Worm (Caenorhabditis elegans) whole organism, L4 larva: ENCODE results near the gene F48B9.1.

ENCODE experiments used
- D1046.2 ChIP-seq: fragments of 200-800 bp; sonication (Bioruptor generic); IDR thresholded peaks from 2 replicates; pipeline ENCODE4 v1.3.6; 2022; ENCODE audit warnings: missing genetic modification characterization, missing compliant biosample characterization
- F10B5.3 ChIP-seq: sonication (generic microtip); optimal IDR thresholded peaks from 2 replicates; lab custom pipeline; 2016; ENCODE audit warnings: mild to moderate bottlenecking, missing genetic modification characterization, missing compliant biosample characterization
- T20F7.1 ChIP-seq: fragments of 200-800 bp; sonication (Bioruptor generic); optimal IDR thresholded peaks from 2 replicates; lab custom pipeline; 2018; ENCODE audit warnings: mild to moderate bottlenecking, missing genetic modification characterization, missing compliant biosample characterization
- aha-1 ChIP-seq: fragments of 150-350 bp; peaks from one replicate; lab custom pipeline; 2014; ENCODE audit warnings: missing biosample characterization, missing genetic modification characterization
- attf-4 ChIP-seq: sonication (generic microtip); optimal IDR thresholded peaks from 3 replicates; lab custom pipeline; 2017; ENCODE audit warnings: missing biosample characterization, missing genetic modification characterization
- ceh-20 ChIP-seq: fragments of 200-800 bp; sonication (Bioruptor generic); IDR thresholded peaks from 2 replicates; pipeline ENCODE4 v1.3.6; 2022; ENCODE audit warnings: missing genetic modification reagents, missing genetic modification characterization, missing compliant biosample characterization
- ceh-62 ChIP-seq: sonication (generic microtip); optimal IDR thresholded peaks from 2 replicates; lab custom pipeline; 2017; ENCODE audit warnings: missing biosample characterization, missing genetic modification characterization
- daf-12 ChIP-seq: fragments of 150-350 bp; optimal IDR thresholded peaks from 2 replicates; lab custom pipeline; 2014; ENCODE audit warnings: missing biosample characterization, missing genetic modification reagents, missing genetic modification characterization
- daf-19 ChIP-seq: fragments of 200-800 bp; sonication (Bioruptor generic); conservative IDR thresholded peaks from 2 replicates; pipeline ENCODE4 v1.3.6; 2022; ENCODE audit warnings: missing genetic modification characterization, missing compliant biosample characterization
- daf-8 ChIP-seq: fragments of 200-800 bp; sonication (Bioruptor generic); IDR thresholded peaks from 2 replicates; pipeline ENCODE4 v1.3.6; 2022; ENCODE audit warnings: missing genetic modification characterization, missing compliant biosample characterization
- dmd-6 ChIP-seq: fragments of 200-800 bp; sonication (Bioruptor generic); IDR thresholded peaks from 2 replicates; pipeline ENCODE4 v1.3.6; 2022; ENCODE audit warnings: missing genetic modification reagents, missing genetic modification characterization, missing compliant biosample characterization
- dmd-8 ChIP-seq: fragments of 200-800 bp; sonication (Bioruptor generic); IDR thresholded peaks from 2 replicates; pipeline ENCODE4 v1.3.6; 2022; ENCODE audit warnings: missing genetic modification characterization, missing compliant biosample characterization
- dmd-9 ChIP-seq: fragments of 200-800 bp; sonication (Bioruptor generic); IDR thresholded peaks from 2 replicates; pipeline ENCODE4 v1.3.6; 2022; ENCODE audit warnings: missing genetic modification reagents, missing genetic modification characterization, missing compliant biosample characterization
- duxl-1 ChIP-seq: sonication (generic microtip); optimal IDR thresholded peaks from 2 replicates; lab custom pipeline; 2016; ENCODE audit warnings: mild to moderate bottlenecking, missing genetic modification characterization, moderate library complexity, missing compliant biosample characterization; ENCODE audit not compliant: poor library complexity
- fos-1 ChIP-seq: fragments of 150-350 bp; optimal IDR thresholded peaks from 2 replicates; lab custom pipeline; 2014; ENCODE audit warnings: missing biosample characterization, missing genetic modification characterization
- hlh-11 ChIP-seq: fragments of 200-800 bp; sonication (Bioruptor generic); optimal IDR thresholded peaks from 2 replicates; lab custom pipeline; 2018; ENCODE audit warnings: mild to moderate bottlenecking, missing genetic modification characterization, missing compliant biosample characterization
- hlh-30 ChIP-seq: sonication (generic microtip); optimal IDR thresholded peaks from 2 replicates; lab custom pipeline; 2017; ENCODE audit warnings: antibody characterized with exemption, mild to moderate bottlenecking, missing genetic modification characterization, missing compliant biosample characterization; ENCODE audit not compliant: insufficient read depth
- hmg-1.1 ChIP-seq: fragments of 200-800 bp; sonication (Bioruptor generic); IDR thresholded peaks from 2 replicates; pipeline ENCODE4 v1.3.6; 2022; ENCODE audit warnings: missing genetic modification reagents, missing genetic modification characterization, missing compliant biosample characterization
- lim-7 ChIP-seq: fragments of 200-800 bp; sonication (Bioruptor generic); IDR thresholded peaks from 2 replicates; pipeline ENCODE4 v1.3.6; 2022; ENCODE audit warnings: missing genetic modification characterization, missing compliant biosample characterization
- lin-15B ChIP-seq: fragments of 150-350 bp; sonication (generic microtip); optimal IDR thresholded peaks from 3 replicates; lab custom pipeline; 2014; ENCODE audit warnings: missing biosample characterization, missing genetic modification characterization
- lin-29 ChIP-seq: fragments of 200-800 bp; sonication (Bioruptor generic); IDR thresholded peaks from 2 replicates; pipeline ENCODE4 v1.3.6; 2022; ENCODE audit warnings: missing genetic modification reagents, missing genetic modification characterization, missing compliant biosample characterization
- lsy-2 ChIP-seq, 2 experiments: fragments of 150-350 bp in 1 of 2; sonication (generic microtip) in 1 of 2; optimal IDR thresholded peaks; 2 replicates each; lab custom pipeline; 2014 to 2017; ENCODE audit warnings: missing biosample characterization in 2 of 2, missing genetic modification characterization in 2 of 2
- mdl-1 ChIP-seq, 2 experiments: fragments of 150-350 bp in 1 of 2; sonication (generic microtip) in 1 of 2; optimal IDR thresholded peaks; 2 replicates each; lab custom pipeline; 2014 to 2017; ENCODE audit warnings: missing biosample characterization in 2 of 2, missing genetic modification characterization in 2 of 2
- mdt-29 ChIP-seq: fragments of 200-800 bp; sonication (Bioruptor generic); IDR thresholded peaks from 2 replicates; pipeline ENCODE4 v1.3.6; 2022; ENCODE audit warnings: missing genetic modification reagents, missing genetic modification characterization, missing compliant biosample characterization
- mep-1 ChIP-seq: fragments of 150-350 bp; sonication (generic microtip); optimal IDR thresholded peaks from 3 replicates; lab custom pipeline; 2014; ENCODE audit warnings: missing biosample characterization, missing genetic modification characterization
- nhr-28 ChIP-seq: fragments of 150-350 bp; optimal IDR thresholded peaks from 2 replicates; lab custom pipeline; 2014; ENCODE audit warnings: missing biosample characterization, missing genetic modification characterization
- nhr-42 ChIP-seq: fragments of 200-800 bp; sonication (Bioruptor generic); IDR thresholded peaks from 2 replicates; pipeline ENCODE4 v1.3.6; 2022; ENCODE audit warnings: missing genetic modification characterization, missing compliant biosample characterization
- nhr-77 ChIP-seq: fragments of 150-350 bp; optimal IDR thresholded peaks from 2 replicates; lab custom pipeline; 2014; ENCODE audit warnings: missing biosample characterization, missing genetic modification characterization
- set-16 ChIP-seq: fragments of 200-800 bp; sonication (Bioruptor generic); IDR thresholded peaks from 2 replicates; pipeline ENCODE4 v1.3.6; 2022; ENCODE audit warnings: missing genetic modification reagents, missing genetic modification characterization, missing compliant biosample characterization
- snpc-1.2 ChIP-seq: fragments of 200-800 bp; sonication (Bioruptor generic); IDR thresholded peaks from 2 replicates; pipeline ENCODE4 v1.3.6; 2022; ENCODE audit warnings: missing genetic modification reagents, missing genetic modification characterization, missing compliant biosample characterization
- snpc-4 ChIP-seq: fragments of 150-350 bp; optimal IDR thresholded peaks from 2 replicates; lab custom pipeline; 2014; ENCODE audit warnings: missing biosample characterization, missing genetic modification characterization
- unc-39 ChIP-seq: sonication (generic microtip); optimal IDR thresholded peaks from 2 replicates; lab custom pipeline; 2017; ENCODE audit warnings: missing biosample characterization, missing genetic modification characterization
- unc-62 ChIP-seq, 3 experiments: fragments of 150-350 bp in 1 of 3; sonication (generic microtip); optimal IDR thresholded peaks in 2 of 3; peaks in 1 of 3; 1 replicate in 1 of 3; 2 replicates in 2 of 3; lab custom pipeline; 2014 to 2017; ENCODE audit warnings: missing biosample characterization in 3 of 3, missing genetic modification characterization in 3 of 3, missing genetic modification reagents in 3 of 3, missing genotype in 1 of 3
- zag-1 ChIP-seq: fragments of 150-350 bp; optimal IDR thresholded peaks from 2 replicates; lab custom pipeline; 2014; ENCODE audit warnings: missing biosample characterization, missing genetic modification characterization
- zfp-2 ChIP-seq: sonication (generic microtip); optimal IDR thresholded peaks from 2 replicates; lab custom pipeline; 2016; ENCODE audit warnings: mild to moderate bottlenecking, missing genetic modification characterization, missing compliant biosample characterization
- zfp-3 ChIP-seq: fragments of 200-800 bp; sonication (Bioruptor generic); conservative IDR thresholded peaks from 2 replicates; pipeline ENCODE4 v1.3.6; 2022; ENCODE audit warnings: missing genetic modification reagents, missing genetic modification characterization, missing compliant biosample characterization
- zip-11 ChIP-seq: fragments of 200-800 bp; sonication (Bioruptor generic); IDR thresholded peaks from 2 replicates; pipeline ENCODE4 v1.3.6; 2022; ENCODE audit warnings: missing genetic modification characterization, missing compliant biosample characterization

The F48B9.1 gene

DNA sequence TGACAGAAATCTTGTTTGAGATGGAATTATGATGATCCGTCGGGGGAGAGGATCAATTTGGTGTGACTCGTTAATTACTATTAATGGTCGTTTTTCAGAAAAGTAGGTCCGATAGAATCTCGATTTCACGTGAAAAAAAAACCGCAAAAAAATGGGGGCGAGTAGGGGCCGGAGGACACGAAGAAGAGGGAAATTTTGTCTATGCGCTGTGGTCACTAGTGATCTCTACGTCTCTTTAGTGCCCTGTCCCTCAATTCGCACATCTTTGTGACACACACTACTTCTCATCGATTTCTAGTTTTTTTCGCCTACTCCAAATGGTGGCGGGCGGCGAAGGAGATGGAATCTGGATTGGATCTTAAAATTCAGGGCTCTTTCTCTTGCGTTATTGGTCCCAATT is 40.1 kb upstream of the F48B9.1 start:
- TF ChIP-seq T20F7.1: no peak
- no peak for TF ChIP-seq unc-39 (tag; lab: Kevin White, UChicago)
- TF ChIP-seq F10B5.3 (tag; lab: Kevin White, UChicago): no peak
- TF ChIP-seq mdl-1 (tag; optimal IDR thresholded peaks at IDR 0.05; lab: Kevin White, UChicago): peak in 1 of 2 experiments; percentile 39
- TF ChIP-seq hmg-1.1 (GFP tag; lab: Robert Waterston, UW): peak; percentile 41; the same call in 1 of the 2 replicates
- no peak for TF ChIP-seq nhr-42 (GFP tag; lab: Robert Waterston, UW)
- TF ChIP-seq snpc-1.2 (GFP tag; lab: Robert Waterston, UW): no peak
- TF ChIP-seq aha-1: peak; percentile 92
- TF ChIP-seq mep-1 (tag; lab: Kevin White, UChicago): peak; percentile 27
- no peak for TF ChIP-seq duxl-1 (tag; lab: Kevin White, UChicago)
- TF ChIP-seq lin-15B (tag; lab: Kevin White, UChicago): no peak
- no peak for TF ChIP-seq dmd-6 (GFP tag; lab: Robert Waterston, UW)
- TF ChIP-seq, all 104 proteins: peak for 4

ce11 chrX:2144236-2144635 is 36.5 kb upstream of the F48B9.1 start:
- TF ChIP-seq lsy-2 (tag; optimal IDR thresholded peaks at IDR 0.05; lab: Kevin White, UChicago) (peak in 1 of 2 experiments; percentile 23), duxl-1 (tag; lab: Kevin White, UChicago) (peak; percentile 39), mdt-29 (GFP tag; lab: Robert Waterston, UW) (no peak)

ce11 chrX:2144875-2145274 is 35.8 kb upstream of the F48B9.1 start:
- peak; percentile 94 for TF ChIP-seq set-16
- TF ChIP-seq duxl-1 (tag; lab: Kevin White, UChicago): no peak
- TF ChIP-seq, all 104 proteins: peak for 1

DNA sequence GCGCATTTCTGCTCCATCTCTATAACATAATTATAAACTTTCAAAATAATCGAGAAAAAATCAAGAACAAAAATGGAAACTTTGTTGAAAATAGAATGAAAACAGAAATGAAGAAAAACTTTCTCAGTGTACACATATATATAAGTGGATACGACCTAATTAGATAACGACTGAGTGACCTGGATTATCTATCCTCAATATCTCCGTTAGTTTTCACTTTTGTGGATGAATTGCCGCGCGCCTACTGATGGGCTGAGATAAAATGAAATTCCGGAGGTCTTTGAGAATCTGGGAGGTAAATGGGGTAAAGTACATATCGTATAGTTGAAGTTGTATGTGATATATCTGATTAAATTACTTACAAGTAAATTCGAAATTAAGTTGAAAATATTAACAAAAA is 35.1 kb upstream of the F48B9.1 start, which contains the start of gene dpy-3:
TSS of gene dpy-3 (minus strand) at position 19 of the 400 bp plus-strand sequence.
- peak; percentile 11 for TF ChIP-seq nhr-28 (tag; lab: Kevin White, UChicago)
- no peak for TF ChIP-seq mdl-1 (tag; optimal IDR thresholded peaks at IDR 0.05; lab: Kevin White, UChicago)

DNA sequence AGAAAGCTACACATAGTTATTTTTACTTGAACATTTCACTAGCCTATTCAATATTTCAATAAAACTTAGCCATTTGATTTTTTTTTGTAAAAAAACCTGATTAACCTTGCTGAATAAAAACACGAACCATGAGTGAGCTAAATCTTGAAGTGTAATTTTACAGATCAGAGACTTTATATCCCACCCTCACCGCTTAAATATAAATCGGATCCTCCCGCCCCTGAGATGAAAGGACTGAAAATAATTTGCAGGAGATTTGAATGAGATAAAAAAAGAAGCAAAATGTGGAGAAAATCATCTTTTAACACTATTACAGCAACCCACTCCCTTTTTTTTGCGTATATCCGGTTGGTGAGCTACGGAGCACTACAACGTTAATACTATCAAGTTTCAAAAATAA is 30.7 kb upstream of the F48B9.1 start, which contains the start of gene npax-2:
TSS of gene npax-2 (minus strand) at position 101 of the 400 bp plus-strand sequence.
- TF ChIP-seq nhr-42 (GFP tag; lab: Robert Waterston, UW): no peak
- TF ChIP-seq, all 104 proteins: peak for 0

ce11 chrX:2152062-2152461 is 28.6 kb upstream of the F48B9.1 start:
- TF ChIP-seq ceh-20 (GFP tag; lab: Robert Waterston, UW): no peak
- TF ChIP-seq hlh-30: peak; percentile 23

- peak in 1 of 2 experiments; percentile 74 for TF ChIP-seq unc-62 (GFP tag; optimal IDR thresholded peaks at IDR 0.05 in 1 of 2; lab: Kevin White, UChicago)
- TF ChIP-seq unc-62 (tag; optimal IDR thresholded peaks at IDR 0.05; lab: Kevin White, UChicago): no peak
- peak; percentile 97 for TF ChIP-seq aha-1
- TF ChIP-seq snpc-4 (tag; lab: Kevin White, UChicago): no peak
Observed at ce11 chrX:2153780-2154179, 26.9 kb upstream of the F48B9.1 start.

DNA sequence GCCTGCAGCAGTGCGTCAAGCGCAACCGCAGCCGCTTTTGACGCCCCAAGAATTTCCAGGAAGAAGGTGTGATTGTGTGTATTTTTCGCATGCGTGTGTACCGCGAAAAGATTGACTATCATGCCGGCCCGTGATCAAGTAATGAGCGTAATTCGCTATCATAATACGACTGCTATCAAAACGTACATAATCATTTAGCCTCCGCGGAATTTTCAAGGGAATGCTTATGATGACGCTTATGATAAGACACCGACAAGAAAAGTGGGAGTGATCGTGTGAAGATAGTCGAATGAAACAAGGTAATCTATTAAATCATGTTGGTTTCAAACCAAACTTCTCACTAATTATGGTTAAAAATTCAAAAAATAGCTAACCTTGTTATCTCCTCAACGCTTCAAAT is 22.8 kb upstream of the F48B9.1 start:
- TF ChIP-seq zfp-3 (no peak), hlh-30 (peak; percentile 23), ceh-20 (GFP tag; lab: Robert Waterston, UW) (no peak), mdl-1 (tag; optimal IDR thresholded peaks at IDR 0.05; lab: Kevin White, UChicago) (no peak), dmd-8 (GFP tag; lab: Robert Waterston, UW) (no peak), hlh-11 (tag; lab: Kevin White, UChicago) (peak; percentile 20), zag-1 (tag; lab: Kevin White, UChicago) (no peak), zfp-2 (no peak), dmd-9 (GFP tag; lab: Robert Waterston, UW) (no peak), attf-4 (tag; lab: Kevin White, UChicago) (no peak), daf-8 (no peak), daf-19 (GFP tag; lab: Robert Waterston, UW) (no peak), zip-11 (GFP tag; lab: Robert Waterston, UW) (no peak), lim-7 (GFP tag; lab: Robert Waterston, UW) (no peak; the same call in 1 of the 2 replicates), fos-1 (tag; lab: Kevin White, UChicago) (no peak), lin-29 (GFP tag; lab: Robert Waterston, UW) (no peak), nhr-77 (tag; lab: Kevin White, UChicago) (no peak), D1046.2 (no peak), ceh-62 (tag; lab: Kevin White, UChicago) (no peak), daf-12 (tag; lab: Kevin White, UChicago) (no peak)
